Worm (Caenorhabditis elegans) whole organism, young adult: ENCODE data around the gene ZK666.4.

Experiments
- F49E8.2 ChIP-seq: sonication (generic microtip); optimal IDR thresholded peaks from 3 replicates; lab custom pipeline; 2017; ENCODE audit warnings: missing genetic modification characterization, mild to moderate bottlenecking, missing compliant biosample characterization, antibody characterized with exemption, moderate library complexity; ENCODE audit not compliant: insufficient read depth
- F57C9.4 ChIP-seq: sonication (generic microtip); optimal IDR thresholded peaks from 2 replicates; lab custom pipeline; 2017; ENCODE audit warnings: mild to moderate bottlenecking, missing genetic modification characterization, missing compliant biosample characterization
- K12H6.12 ChIP-seq: fragments of 200-800 bp; sonication (Bioruptor generic); optimal IDR thresholded peaks from 2 replicates; lab custom pipeline; 2018; ENCODE audit warnings: mild to moderate bottlenecking, missing genetic modification characterization, missing compliant biosample characterization
- akir-1 ChIP-seq: fragments of 200-800 bp; sonication (Bioruptor generic); optimal IDR thresholded peaks from 2 replicates; lab custom pipeline; 2018; ENCODE audit warnings: mild to moderate bottlenecking, missing genetic modification characterization, moderate library complexity, missing compliant biosample characterization
- ceh-27 ChIP-seq: fragments of 200-800 bp; sonication (Bioruptor generic); optimal IDR thresholded peaks from 2 replicates; lab custom pipeline; 2018; ENCODE audit warnings: mild to moderate bottlenecking, missing genetic modification characterization, moderate library complexity, missing compliant biosample characterization
- ekl-4 ChIP-seq: fragments of 200-800 bp; sonication (Bioruptor generic); IDR thresholded peaks from 2 replicates; pipeline ENCODE4 v1.3.6; 2022; ENCODE audit warnings: missing genetic modification reagents, missing genetic modification characterization, missing compliant biosample characterization
- gei-17 ChIP-seq: fragments of 200-800 bp; sonication (Bioruptor generic); optimal IDR thresholded peaks from 2 replicates; lab custom pipeline; 2018; ENCODE audit warnings: mild to moderate bottlenecking, missing genetic modification characterization, missing compliant biosample characterization
- madf-6 ChIP-seq: fragments of 200-800 bp; sonication (Bioruptor generic); IDR thresholded peaks from 2 replicates; pipeline ENCODE4 v1.3.6; 2022; ENCODE audit warnings: missing genetic modification reagents, missing genetic modification characterization, missing compliant biosample characterization
- snpc-4 ChIP-seq, 5 experiments: fragments of 150-350 bp in 1 of 5; sonication (generic microtip) in 4 of 5; optimal IDR thresholded peaks; 2 replicates each; lab custom pipeline; 2014 to 2018; ENCODE audit warnings: missing genetic modification characterization in 5 of 5, missing biosample characterization in 3 of 5, antibody characterized with exemption in 2 of 5, mild to moderate bottlenecking in 2 of 5, missing compliant biosample characterization in 2 of 5, missing genotype in 2 of 5, moderate library complexity in 2 of 5, missing genetic modification reagents in 1 of 5
- unc-62 ChIP-seq: fragments of 150-350 bp; optimal IDR thresholded peaks from 2 replicates; lab custom pipeline; 2014; ENCODE audit warnings: missing biosample characterization, missing genetic modification reagents, missing genetic modification characterization
- xnd-1 ChIP-seq: sonication (generic microtip); optimal IDR thresholded peaks from 2 replicates; lab custom pipeline; 2016; ENCODE audit warnings: missing genotype, missing genetic modification reagents, missing genetic modification characterization, missing compliant biosample characterization

ce11 chrII:10450335-10450734 is 26.7 kb upstream of the ZK666.4 start:
- TF ChIP-seq snpc-4 (GFP tag; optimal IDR thresholded peaks at IDR 0.05; lab: Kevin White, UChicago) (no peak), snpc-4 (tag; optimal IDR thresholded peaks at IDR 0.05; lab: Kevin White, UChicago) (no peak), F49E8.2 (tag; lab: Kevin White, UChicago) (no peak), ekl-4 (0 out of 2 replicates have a peak, but pooled peaks have one; percentile 24), F57C9.4 (tag; lab: Kevin White, UChicago) (no peak), unc-62 (GFP tag; lab: Kevin White, UChicago) (no peak), akir-1 (GFP tag; lab: Kevin White, UChicago) (no peak), gei-17 (no peak), K12H6.12 (tag; lab: Kevin White, UChicago) (no peak), madf-6 (GFP tag; lab: Robert Waterston, UW) (peak; percentile 34; the same call in 1 of the 2 replicates), xnd-1 (no peak), ceh-27 (no peak)
